Fruit fly (Drosophila melanogaster): ENCODE data around the gene bowl.

The bowl gene

DNA sequence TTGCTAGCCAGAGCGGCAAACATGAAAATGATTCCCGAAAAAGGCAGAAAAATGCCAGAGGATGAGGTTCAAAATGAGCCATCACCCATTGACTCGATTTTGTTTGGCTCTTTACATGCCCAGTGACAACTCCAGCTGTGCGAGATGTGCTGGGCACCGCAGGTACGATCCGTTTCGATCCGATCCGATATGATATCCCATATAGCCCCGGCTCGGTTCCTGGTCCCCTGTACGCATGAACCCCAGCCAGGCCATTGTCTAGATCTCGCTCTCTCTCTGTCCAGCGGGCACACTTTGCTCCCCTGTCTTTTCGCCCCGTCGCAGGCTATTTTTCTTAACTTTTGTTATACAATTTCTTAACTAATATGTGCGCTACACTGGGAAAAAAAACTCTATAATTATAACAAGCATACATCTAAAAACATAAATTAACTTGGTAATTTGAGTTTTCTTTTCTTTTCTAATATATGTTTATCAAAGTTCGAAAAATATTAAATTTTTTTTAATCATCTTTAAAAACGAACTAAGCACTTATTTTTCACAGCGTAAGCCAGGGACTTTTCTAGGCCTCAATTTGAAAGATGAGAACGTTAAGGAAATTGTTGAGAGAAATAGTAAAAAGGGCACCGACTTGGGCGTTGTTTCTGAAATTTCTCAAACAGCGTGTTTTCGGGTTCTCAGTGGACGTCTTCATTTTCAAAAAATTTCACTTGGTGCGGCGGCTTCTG, 56.1 kb downstream of the bowl start (continued):
- TF ChIP-seq Dad (GFP tag; optimal IDR thresholded peaks at IDR 0.05) (peak; percentile 22), Mes4 (GFP tag; optimal IDR thresholded peaks at IDR 0.05) (peak; percentile 16), corto (GFP tag; optimal IDR thresholded peaks at IDR 0.05) (no peak), ci (GFP tag; IDR thresholded peaks at IDR 0.05) (peak; percentile 63), CG4854 (GFP tag; optimal IDR thresholded peaks at IDR 0.05) (peak; percentile 14), ken (GFP tag; IDR thresholded peaks at IDR 0.05) (peak; percentile 46; the same call in 2 of the 3 replicates), phol (tag; optimal IDR thresholded peaks at IDR 0.05) (peak; percentile 91), prd (optimal IDR thresholded peaks at IDR 0.05) (no peak), prd (GFP tag; IDR thresholded peaks at IDR 0.05) (peak; percentile 88), CG17802 (tag; optimal IDR thresholded peaks at IDR 0.05) (no peak), cg (GFP tag; optimal IDR thresholded peaks at IDR 0.05) (no peak), CG6689 (GFP tag; IDR thresholded peaks at IDR 0.05) (peak; percentile 72), tup (GFP tag; optimal IDR thresholded peaks at IDR 0.05) (no peak), trem (tag; optimal IDR thresholded peaks at IDR 0.05) (peak; percentile 93), p53 (GFP tag; optimal IDR thresholded peaks at IDR 0.05) (no peak), CG14710 (tag; optimal IDR thresholded peaks at IDR 0.05) (peak; percentile 96), nerfin-2 (GFP tag; IDR thresholded peaks at IDR 0.05; ENCODE audit: partially characterized antibody) (no peak), tin (GFP tag; optimal IDR thresholded peaks at IDR 0.05) (peak; percentile 71), CG9609 (GFP tag; optimal IDR thresholded peaks at IDR 0.05) (peak; percentile 16), CG15479 (GFP tag; optimal IDR thresholded peaks at IDR 0.05) (peak; percentile 85), Trl (optimal IDR thresholded peaks at IDR 0.05) (no peak), Trl (GFP tag; optimal IDR thresholded peaks at IDR 0.05) (peak; percentile 55), unc-4 (GFP tag; IDR thresholded peaks at IDR 0.05; ENCODE audit: partially characterized antibody) (no peak), CG13775 (GFP tag; optimal IDR thresholded peaks at IDR 0.05) (peak; percentile 82), Deaf1 (tag; optimal IDR thresholded peaks at IDR 0.05) (peak; percentile 24), Ets97D (GFP tag; optimal IDR thresholded peaks at IDR 0.05) (peak; percentile 5), CG30020 (tag; optimal IDR thresholded peaks at IDR 0.05) (peak; percentile 63), gsb (GFP tag; IDR thresholded peaks at IDR 0.05) (no peak), wek (GFP tag; optimal IDR thresholded peaks at IDR 0.05) (no peak), CG4282 (GFP tag; optimal IDR thresholded peaks at IDR 0.05) (no peak), NfI (GFP tag; optimal IDR thresholded peaks at IDR 0.05) (no peak), E2f1 (GFP tag; IDR thresholded peaks at IDR 0.05) (peak; percentile 44; the same call in 1 of the 2 replicates), Six4 (GFP tag; optimal IDR thresholded peaks at IDR 0.05) (peak; percentile 67), Sox100B (GFP tag; optimal IDR thresholded peaks at IDR 0.05) (peak; percentile 74), br (optimal IDR thresholded peaks at IDR 0.05) (no peak), Sry-δ (GFP tag; optimal IDR thresholded peaks at IDR 0.05) (peak; percentile 9), CG5245 (GFP tag; optimal IDR thresholded peaks at IDR 0.05) (peak; percentile 57), CG14965 (GFP tag; optimal IDR thresholded peaks at IDR 0.05; ENCODE audit: borderline replicate concordance) (no peak), CG16779 (GFP tag; IDR thresholded peaks at IDR 0.05) (no peak), hkb (optimal IDR thresholded peaks at IDR 0.05) (no peak), hkb (GFP tag; IDR thresholded peaks at IDR 0.05) (peak; percentile 40; the same call in 1 of the 2 replicates), Atf-2 (GFP tag; optimal IDR thresholded peaks at IDR 0.05) (peak; percentile 64), CG31441 (GFP tag; IDR thresholded peaks at IDR 0.05) (peak; percentile 89), sens-2 (GFP tag; IDR thresholded peaks at IDR 0.05) (peak; percentile 72), Lim3 (GFP tag; IDR thresholded peaks at IDR 0.05) (no peak), Spps (tag; optimal IDR thresholded peaks at IDR 0.05) (peak; percentile 90), row (GFP tag; IDR thresholded peaks at IDR 0.05) (peak; percentile 74), gem (tag; optimal IDR thresholded peaks at IDR 0.05) (peak; percentile 93), MESR4 (GFP tag; optimal IDR thresholded peaks at IDR 0.05) (no peak), Sry-β (GFP tag; optimal IDR thresholded peaks at IDR 0.05) (peak; percentile 13)

All from whole organism, embryonic.